Worm (Caenorhabditis elegans): Measurements from ENCODE around the gene T28D9.4.

ce11 chrII:6524501-6524977 lies 47.8 kb downstream of the T28D9.4 start, which contains the start of gene C56E6.2:
- TF ChIP-seq mec-3 (tag; optimal IDR thresholded peaks at IDR 0.05; ENCODE audit: borderline replicate concordance), result no peak
- no peak for TF ChIP-seq ceh-19 (GFP tag; optimal IDR thresholded peaks at IDR 0.05)
- TF ChIP-seq hlh-6 (tag; optimal IDR thresholded peaks at IDR 0.05), result no peak
- no peak for TF ChIP-seq ama-1 (optimal IDR thresholded peaks at IDR 0.05)
- TF ChIP-seq che-1 (tag; optimal IDR thresholded peaks at IDR 0.05), result no peak
- TF ChIP-seq nfya-1 (tag; optimal IDR thresholded peaks at IDR 0.05), result no peak
- no peak for TF ChIP-seq pqm-1 (tag; optimal IDR thresholded peaks at IDR 0.05)
- TF ChIP-seq pat-9 (tag; optimal IDR thresholded peaks at IDR 0.05), result no peak
- no peak for TF ChIP-seq nhr-11 (tag; optimal IDR thresholded peaks at IDR 0.05)
- TF ChIP-seq K02D7.2 (tag; optimal IDR thresholded peaks at IDR 0.05), result no peak
- no peak for TF ChIP-seq ttx-3 (tag; optimal IDR thresholded peaks at IDR 0.05)
